Fruit fly (Drosophila melanogaster): ENCODE data around the gene CG8043.

Gene CG8043

DNA sequence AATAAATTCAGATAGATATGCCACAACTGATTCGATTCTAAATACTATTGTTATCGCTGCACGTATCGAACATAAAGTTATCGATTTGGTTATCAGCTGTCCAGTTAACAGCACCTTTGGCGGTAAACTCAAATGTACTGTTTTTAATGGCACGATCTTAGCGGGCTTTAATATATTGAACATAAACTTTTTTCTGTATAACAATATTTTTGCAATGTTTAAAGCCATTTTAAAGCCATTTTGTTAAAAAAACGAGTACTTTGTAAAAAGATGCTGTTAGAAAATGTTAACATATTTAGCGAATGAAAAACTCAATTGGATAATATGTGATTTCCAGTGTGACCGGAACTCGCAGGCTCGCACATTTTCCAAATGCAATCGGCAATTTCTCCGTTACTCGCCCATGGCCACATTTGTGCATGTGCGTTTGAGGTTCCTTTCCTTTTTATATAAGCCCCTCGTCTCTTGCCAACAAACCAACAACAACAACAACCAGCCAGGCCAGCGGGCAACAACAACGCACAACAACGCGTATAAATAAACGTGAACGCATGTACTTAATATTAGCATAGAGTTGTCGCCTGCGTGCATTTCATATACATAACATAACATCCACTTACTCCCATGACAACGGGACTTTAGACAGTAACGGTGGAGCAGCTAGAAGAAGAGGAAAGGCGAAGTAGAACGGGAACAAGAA lies 39.3 kb downstream of the CG8043 start, which contains the start of gene TMEM216 (continued):
- no peak for TF ChIP-seq fd96Cb (tag; optimal IDR thresholded peaks at IDR 0.05)
- TF ChIP-seq Dll (GFP tag; IDR thresholded peaks at IDR 0.05; ENCODE audit: partially characterized antibody) = peak; percentile 71; the same call in 3 of the 4 replicates
- TF ChIP-seq fd64A (GFP tag; optimal IDR thresholded peaks at IDR 0.05) = no peak
- no peak for TF ChIP-seq CG8089 (GFP tag; optimal IDR thresholded peaks at IDR 0.05)
- no peak for TF ChIP-seq CG10274 (GFP tag; optimal IDR thresholded peaks at IDR 0.05)
- no peak for TF ChIP-seq ac (GFP tag; optimal IDR thresholded peaks at IDR 0.05)
- no peak for TF ChIP-seq tx (GFP tag; optimal IDR thresholded peaks at IDR 0.05)
- no peak for TF ChIP-seq dmrt99B (tag; optimal IDR thresholded peaks at IDR 0.05)
- no peak for TF ChIP-seq ham (GFP tag; IDR thresholded peaks at IDR 0.05)
- TF ChIP-seq bsh (GFP tag; optimal IDR thresholded peaks at IDR 0.05) = peak in 1 of 2 experiments; percentile 15
- TF ChIP-seq vnd (GFP tag; IDR thresholded peaks at IDR 0.05; ENCODE audit: partially characterized antibody) = 0 out of 3 replicates have a peak, but pooled peaks have one; percentile 34
- TF ChIP-seq ap (GFP tag; IDR thresholded peaks at IDR 0.05) = no peak
- no peak for TF ChIP-seq Dek (tag; optimal IDR thresholded peaks at IDR 0.05)
- no peak for TF ChIP-seq Lim3 (GFP tag; IDR thresholded peaks at IDR 0.05)
- no peak for TF ChIP-seq Dip3 (GFP tag; optimal IDR thresholded peaks at IDR 0.05)
- peak; percentile 41; the same call in 1 of the 2 replicates for TF ChIP-seq amos (GFP tag; IDR thresholded peaks at IDR 0.05; ENCODE audit: partially characterized antibody)
- no peak for TF ChIP-seq CG8944 (GFP tag; optimal IDR thresholded peaks at IDR 0.05)
- no peak for TF ChIP-seq bowl (GFP tag; IDR thresholded peaks at IDR 0.05)
- TF ChIP-seq dan (GFP tag; IDR thresholded peaks at IDR 0.05) = no peak
- TF ChIP-seq emc (GFP tag; optimal IDR thresholded peaks at IDR 0.05) = no peak
- no peak for TF ChIP-seq Oaz (GFP tag; IDR thresholded peaks at IDR 0.05)
- no peak for TF ChIP-seq sc (optimal IDR thresholded peaks at IDR 0.05)
- TF ChIP-seq sc (GFP tag; optimal IDR thresholded peaks at IDR 0.05) = no peak
- TF ChIP-seq Ssrp (tag; optimal IDR thresholded peaks at IDR 0.05) = no peak
- TF ChIP-seq dati (GFP tag; IDR thresholded peaks at IDR 0.05) = no peak
- TF ChIP-seq Taf1 (GFP tag; IDR thresholded peaks at IDR 0.05) = no peak
- no peak for TF ChIP-seq CG11247 (GFP tag; IDR thresholded peaks at IDR 0.05)
- TF ChIP-seq insv (GFP tag; optimal IDR thresholded peaks at IDR 0.05) = peak in 1 of 2 experiments; percentile 73
- TF ChIP-seq da (GFP tag; optimal IDR thresholded peaks at IDR 0.05) = no peak
- TF ChIP-seq Bteb2 (GFP tag; optimal IDR thresholded peaks at IDR 0.05) = no peak
- no peak; the same call in 1 of the 2 replicates for TF ChIP-seq tna (GFP tag; IDR thresholded peaks at IDR 0.05; ENCODE audit: partially characterized antibody)
- no peak for TF ChIP-seq CG13624 (GFP tag; optimal IDR thresholded peaks at IDR 0.05)
- no peak for TF ChIP-seq CG32772 (GFP tag; IDR thresholded peaks at IDR 0.05)
- no peak for TF ChIP-seq CG17568 (GFP tag; optimal IDR thresholded peaks at IDR 0.05)
- TF ChIP-seq Side (GFP tag; optimal IDR thresholded peaks at IDR 0.05) = no peak
- TF ChIP-seq MESR4 (GFP tag; optimal IDR thresholded peaks at IDR 0.05) = peak; percentile 99
- TF ChIP-seq CG17802 (tag; optimal IDR thresholded peaks at IDR 0.05) = no peak
- TF ChIP-seq CG17328 (GFP tag; IDR thresholded peaks at IDR 0.05) = no peak
- no peak for TF ChIP-seq CG9727 (GFP tag; optimal IDR thresholded peaks at IDR 0.05)
- no peak for TF ChIP-seq Fer1 (GFP tag; optimal IDR thresholded peaks at IDR 0.05)
- TF ChIP-seq pita (GFP tag; optimal IDR thresholded peaks at IDR 0.05) = no peak
- peak; percentile 65 for TF ChIP-seq trem (tag; optimal IDR thresholded peaks at IDR 0.05)
- TF ChIP-seq zf30C (GFP tag; optimal IDR thresholded peaks at IDR 0.05) = no peak
- no peak for TF ChIP-seq p53 (GFP tag; optimal IDR thresholded peaks at IDR 0.05)
- TF ChIP-seq CG9437 (GFP tag; optimal IDR thresholded peaks at IDR 0.05) = no peak
- TF ChIP-seq CG12942 (GFP tag; optimal IDR thresholded peaks at IDR 0.05) = no peak
- no peak; the same call in 2 of the 3 replicates for TF ChIP-seq CG14860 (GFP tag; IDR thresholded peaks at IDR 0.05; ENCODE audit: partially characterized antibody)
- TF ChIP-seq CG17385 (GFP tag; optimal IDR thresholded peaks at IDR 0.05) = peak; percentile 85
- TF ChIP-seq aop (GFP tag; IDR thresholded peaks at IDR 0.05) = no peak
- TF ChIP-seq cato (GFP tag; optimal IDR thresholded peaks at IDR 0.05; ENCODE audit: borderline replicate concordance) = no peak
